Worm (Caenorhabditis elegans): Measurements from ENCODE around the gene mpk-2.

DNA sequence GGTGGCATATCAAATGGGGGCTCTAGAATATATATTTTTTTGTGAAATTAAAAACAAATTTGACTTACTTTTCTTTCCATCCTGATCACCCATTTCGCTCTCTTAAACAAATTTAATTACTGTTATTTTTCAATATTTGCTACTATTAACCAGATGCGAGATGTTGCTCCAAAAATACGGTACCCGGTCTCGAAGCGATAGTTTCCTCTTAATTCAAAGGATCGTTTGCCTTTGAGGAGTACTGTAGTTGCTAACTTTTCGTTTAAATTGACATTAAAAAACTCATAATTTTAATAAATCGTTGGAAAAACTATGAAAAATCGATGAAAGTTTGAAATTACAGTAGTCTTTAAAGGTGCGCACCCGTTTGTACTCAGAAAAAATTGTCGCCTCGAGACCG lies 20.6 kb upstream of the mpk-2 start, which contains the start of gene C04G6.4:
- TF ChIP-seq C34F6.9 (tag; optimal IDR thresholded peaks at IDR 0.05) (no peak), nhr-11 (tag; optimal IDR thresholded peaks at IDR 0.05) (no peak), ztf-4 (tag; optimal IDR thresholded peaks at IDR 0.05) (no peak), nhr-6 (tag; optimal IDR thresholded peaks at IDR 0.05) (no peak), nhr-77 (tag; optimal IDR thresholded peaks at IDR 0.05) (no peak), nhr-21 (tag; optimal IDR thresholded peaks at IDR 0.05) (no peak), fos-1 (tag; optimal IDR thresholded peaks at IDR 0.05) (no peak), lin-39 (tag; optimal IDR thresholded peaks at IDR 0.05) (no peak), blmp-1 (tag; optimal IDR thresholded peaks at IDR 0.05; ENCODE audit: insufficient read depth) (no peak)

Data from whole organism, L2 larva.